Fruit fly (Drosophila melanogaster) whole organism, embryonic: ENCODE results near the gene CG12301.

ENCODE experiments used
- Atf6 ChIP-seq: fragments of 200-800 bp; sonication (Bioruptor generic); IDR thresholded peaks from 2 replicates; pipeline ENCODE4 v1.3.6; 2022; ENCODE audit warnings: missing biosample characterization, missing genetic modification characterization
- BtbVII ChIP-seq: fragments of 200-800 bp; sonication (Bioruptor generic); optimal IDR thresholded peaks from 3 replicates; lab custom pipeline; 2017; ENCODE audit warnings: missing biosample characterization, mild to moderate bottlenecking, missing genetic modification characterization
- CG10267 ChIP-seq: fragments of 200-800 bp; sonication (Bioruptor generic); optimal IDR thresholded peaks from 2 replicates; lab custom pipeline; 2018; ENCODE audit warnings: missing biosample characterization, mild to moderate bottlenecking, missing genetic modification characterization, moderate library complexity
- CG10321 ChIP-seq: fragments of 200-800 bp; sonication (Bioruptor generic); IDR thresholded peaks from 2 replicates; pipeline ENCODE4 v1.3.6; 2022; ENCODE audit warnings: missing biosample characterization, missing genetic modification characterization
- CG12104 ChIP-seq: fragments of 200-800 bp; sonication (Bioruptor generic); optimal IDR thresholded peaks from 3 replicates; lab custom pipeline; 2016; ENCODE audit warnings: missing biosample characterization, missing genetic modification characterization
- CG12769 ChIP-seq: fragments of 200-800 bp; sonication (Bioruptor generic); optimal IDR thresholded peaks from 2 replicates; lab custom pipeline; 2019; ENCODE audit warnings: missing biosample characterization, mild to moderate bottlenecking, missing genetic modification characterization, moderate library complexity
- CG14710 ChIP-seq: fragments of 200-800 bp; sonication (Bioruptor generic); optimal IDR thresholded peaks from 3 replicates; lab custom pipeline; 2019; ENCODE audit warnings: missing biosample characterization, mild to moderate bottlenecking, missing genetic modification characterization, moderate library complexity
- CG17186 ChIP-seq: fragments of 200-800 bp; sonication (Bioruptor generic); optimal IDR thresholded peaks from 3 replicates; lab custom pipeline; 2017; ENCODE audit warnings: missing biosample characterization, missing genetic modification reagents, missing genetic modification characterization
- CG2129 ChIP-seq: fragments of 200-800 bp; sonication (Bioruptor generic); IDR thresholded peaks from 2 replicates; pipeline ENCODE4 v1.3.6; 2022; ENCODE audit warnings: missing biosample characterization, missing genetic modification characterization; ENCODE audit not compliant: partially characterized antibody
- CG2678 ChIP-seq: fragments of 200-800 bp; sonication (Bioruptor generic); optimal IDR thresholded peaks from 3 replicates; lab custom pipeline; 2019; ENCODE audit warnings: missing biosample characterization, mild to moderate bottlenecking, missing genetic modification characterization, moderate library complexity
- CG3726 ChIP-seq: fragments of 200-800 bp; sonication (Bioruptor generic); IDR thresholded peaks from 3 replicates; pipeline ENCODE4, ENCODE4 v1.3.6; 2022; ENCODE audit warnings: missing biosample characterization, missing genetic modification characterization
- CG4854 ChIP-seq: fragments of 200-800 bp; sonication (Bioruptor generic); optimal IDR thresholded peaks from 2 replicates; lab custom pipeline; 2016; ENCODE audit warnings: missing biosample characterization, missing genetic modification characterization, inconsistent platforms
- CG6813 ChIP-seq: fragments of 200-800 bp; sonication (Bioruptor generic); optimal IDR thresholded peaks from 2 replicates; lab custom pipeline; 2017; ENCODE audit warnings: missing biosample characterization, missing genetic modification characterization, mild to moderate bottlenecking, moderate library complexity, missing genetic modification reagents
- CG7987 ChIP-seq: fragments of 200-800 bp; sonication (Bioruptor generic); optimal IDR thresholded peaks from 2 replicates; lab custom pipeline; 2018; ENCODE audit warnings: missing biosample characterization, mild to moderate bottlenecking, missing genetic modification characterization, moderate library complexity
- CG8388 ChIP-seq: fragments of 200-800 bp; sonication (Bioruptor generic); optimal IDR thresholded peaks from 2 replicates; lab custom pipeline; 2019; ENCODE audit warnings: missing biosample characterization, mild to moderate bottlenecking, missing genetic modification characterization, moderate library complexity
- CkIIα-i1 ChIP-seq: fragments of 200-800 bp; sonication (Bioruptor generic); IDR thresholded peaks from 2 replicates; pipeline ENCODE4 v1.3.6; 2022; ENCODE audit warnings: missing biosample characterization, missing genetic modification characterization
- Deaf1 ChIP-seq: fragments of 200-800 bp; optimal IDR thresholded peaks from 3 replicates; lab custom pipeline; 2019; ENCODE audit warnings: missing biosample characterization, mild to moderate bottlenecking, missing genetic modification characterization, moderate library complexity
- Dip3 ChIP-seq: fragments of 200-800 bp; sonication (Bioruptor generic); optimal IDR thresholded peaks from 3 replicates; lab custom pipeline; 2016; ENCODE audit warnings: missing biosample characterization, missing genetic modification characterization
- E2f2 ChIP-seq: fragments of 200-800 bp; sonication (Bioruptor generic); IDR thresholded peaks from 2 replicates; pipeline ENCODE4 v1.3.6; 2022; ENCODE audit warnings: missing biosample characterization, missing genetic modification characterization
- HHEX ChIP-seq: fragments of 200-800 bp; sonication (Bioruptor generic); optimal IDR thresholded peaks from 3 replicates; lab custom pipeline; 2017; ENCODE audit warnings: missing biosample characterization, mild to moderate bottlenecking, missing genetic modification characterization, missing genetic modification reagents
- Hey ChIP-seq: fragments of 200-800 bp; sonication (Bioruptor generic); optimal IDR thresholded peaks from 3 replicates; lab custom pipeline; 2018; ENCODE audit warnings: missing biosample characterization, mild to moderate bottlenecking, missing genetic modification characterization
- Hsf ChIP-seq: fragments of 200-800 bp; sonication (Bioruptor generic); optimal IDR thresholded peaks from 3 replicates; lab custom pipeline; 2016; ENCODE audit warnings: missing biosample characterization, missing genetic modification characterization
- Med ChIP-seq: fragments of 200-800 bp; sonication (Bioruptor generic); peaks from one replicate; lab custom pipeline; 2016; ENCODE audit warnings: missing biosample characterization, missing genetic modification characterization, mild to moderate bottlenecking, inconsistent platforms, moderate library complexity
- Mes4 ChIP-seq: fragments of 200-800 bp; sonication (Bioruptor generic); optimal IDR thresholded peaks from 2 replicates; lab custom pipeline; 2016; ENCODE audit warnings: missing biosample characterization, missing genetic modification characterization
- Myb ChIP-seq: fragments of 200-800 bp; sonication (Bioruptor generic); optimal IDR thresholded peaks from 2 replicates; lab custom pipeline; 2016; ENCODE audit warnings: missing biosample characterization, missing genetic modification characterization
- NK7.1 ChIP-seq: fragments of 200-800 bp; sonication (Bioruptor generic); optimal IDR thresholded peaks from 3 replicates; lab custom pipeline; 2016; ENCODE audit warnings: missing biosample characterization, missing genetic modification characterization
- Poxn ChIP-seq: fragments of 200-800 bp; sonication (Bioruptor generic); IDR thresholded peaks from 2 replicates; pipeline ENCODE4 v1.3.6; 2022; ENCODE audit warnings: missing biosample characterization, missing genetic modification characterization
- abd-A ChIP-seq: fragments of 200-800 bp; sonication (Bioruptor generic); optimal IDR thresholded peaks from 3 replicates; lab custom pipeline; 2019; ENCODE audit warnings: missing biosample characterization, mild to moderate bottlenecking, missing genetic modification characterization, moderate library complexity
- ase ChIP-seq: fragments of 200-800 bp; sonication (Bioruptor generic); IDR thresholded peaks from 3 replicates; pipeline ENCODE4 v1.3.6; 2022; ENCODE audit warnings: missing biosample characterization, missing genetic modification characterization
- bab2 ChIP-seq: fragments of 200-800 bp; sonication (Bioruptor generic); optimal IDR thresholded peaks from 2 replicates; lab custom pipeline; 2016; ENCODE audit warnings: missing biosample characterization, missing genetic modification characterization
- cato ChIP-seq: fragments of 200-800 bp; sonication (Bioruptor generic); optimal IDR thresholded peaks from 2 replicates; lab custom pipeline; 2016; ENCODE audit warnings: missing biosample characterization, missing genetic modification characterization, borderline replicate concordance
- caup ChIP-seq: fragments of 200-800 bp; sonication (Bioruptor generic); optimal IDR thresholded peaks from 3 replicates; lab custom pipeline; 2017; ENCODE audit warnings: missing biosample characterization, mild to moderate bottlenecking, missing genetic modification characterization, moderate library complexity; ENCODE audit not compliant: severe bottlenecking
- chinmo ChIP-seq: fragments of 200-800 bp; sonication (Bioruptor generic); IDR thresholded peaks from 4 replicates; pipeline ENCODE4 v1.3.6; 2022; ENCODE audit warnings: missing biosample characterization, missing genetic modification characterization; ENCODE audit not compliant: partially characterized antibody
- disco-r ChIP-seq: fragments of 200-800 bp; sonication (Bioruptor generic); optimal IDR thresholded peaks from 2 replicates; lab custom pipeline; 2016; ENCODE audit warnings: missing biosample characterization, missing genetic modification characterization
- ftz-f1 ChIP-seq: fragments of 200-800 bp; sonication (Bioruptor generic); optimal IDR thresholded peaks from 2 replicates; lab custom pipeline; 2016; ENCODE audit warnings: missing biosample characterization, missing genetic modification characterization
- gce ChIP-seq: fragments of 200-800 bp; sonication (Bioruptor generic); IDR thresholded peaks from 3 replicates; pipeline ENCODE4 v1.3.6; 2022; ENCODE audit warnings: missing biosample characterization, missing genetic modification characterization
- grau ChIP-seq: fragments of 200-800 bp; optimal IDR thresholded peaks from 3 replicates; lab custom pipeline; 2019; ENCODE audit warnings: missing biosample characterization, mild to moderate bottlenecking, missing genetic modification characterization, moderate library complexity
- grn ChIP-seq: fragments of 200-800 bp; sonication (Bioruptor generic); optimal IDR thresholded peaks from 3 replicates; lab custom pipeline; 2017; ENCODE audit warnings: missing biosample characterization, missing genetic modification characterization
- gro ChIP-seq: fragments of 200-800 bp; sonication (Bioruptor generic); optimal IDR thresholded peaks from 2 replicates; lab custom pipeline; 2016; ENCODE audit warnings: missing biosample characterization, missing genetic modification characterization
- knrl ChIP-seq: fragments of 200-800 bp; sonication (Bioruptor generic); IDR thresholded peaks from 3 replicates; pipeline ENCODE4 v1.3.6; 2022; ENCODE audit warnings: missing biosample characterization, missing genetic modification characterization; ENCODE audit not compliant: partially characterized antibody
- odd ChIP-seq: fragments of 200-800 bp; sonication (Bioruptor generic); optimal IDR thresholded peaks from 2 replicates; lab custom pipeline; 2017; ENCODE audit warnings: missing biosample characterization, mild to moderate bottlenecking, missing genetic modification characterization
- pan ChIP-seq, 4 experiments: fragments of >200 bp in 3 of 4; fragments of 200-800 bp in 1 of 4; sonication (Bioruptor generic) in 1 of 4; optimal IDR thresholded peaks in 3 of 4; IDR thresholded peaks in 1 of 4; 2 replicates each; pipeline versions ENCODE4 v1.3.6 to Lab custom; 2017 to 2022; ENCODE audit warnings: missing biosample characterization in 2 of 4, missing genetic modification characterization in 2 of 4, mixed read lengths in 1 of 4
- shn ChIP-seq: fragments of 200-800 bp; sonication (Bioruptor generic); optimal IDR thresholded peaks from 3 replicates; lab custom pipeline; 2016; ENCODE audit warnings: missing biosample characterization, missing genetic modification characterization
- sisA ChIP-seq: fragments of 200-800 bp; sonication (Bioruptor generic); IDR thresholded peaks from 2 replicates; pipeline ENCODE4 v1.3.6; 2022; ENCODE audit warnings: missing biosample characterization, missing genetic modification characterization
- slp2 ChIP-seq: fragments of 200-800 bp; sonication (Bioruptor generic); optimal IDR thresholded peaks from 2 replicates; lab custom pipeline; 2016; ENCODE audit warnings: missing biosample characterization, missing genetic modification characterization
- sqz ChIP-seq: fragments of 200-800 bp; sonication (Bioruptor generic); optimal IDR thresholded peaks from 3 replicates; lab custom pipeline; 2018; ENCODE audit warnings: missing biosample characterization, mild to moderate bottlenecking, missing genetic modification characterization
- ssp ChIP-seq: fragments of 200-800 bp; sonication (Bioruptor generic); IDR thresholded peaks from 2 replicates; pipeline ENCODE4 v1.3.6; 2022; ENCODE audit warnings: missing biosample characterization, missing genetic modification characterization
- sug ChIP-seq: fragments of 200-800 bp; optimal IDR thresholded peaks from 2 replicates; lab custom pipeline; 2019; ENCODE audit warnings: missing biosample characterization, mild to moderate bottlenecking, missing genetic modification characterization, moderate library complexity
- zen ChIP-seq: fragments of 200-800 bp; sonication (Bioruptor generic); optimal IDR thresholded peaks from 3 replicates; lab custom pipeline; 2018; ENCODE audit warnings: missing biosample characterization, mild to moderate bottlenecking, missing genetic modification characterization, moderate library complexity

CG12301 gene

DNA sequence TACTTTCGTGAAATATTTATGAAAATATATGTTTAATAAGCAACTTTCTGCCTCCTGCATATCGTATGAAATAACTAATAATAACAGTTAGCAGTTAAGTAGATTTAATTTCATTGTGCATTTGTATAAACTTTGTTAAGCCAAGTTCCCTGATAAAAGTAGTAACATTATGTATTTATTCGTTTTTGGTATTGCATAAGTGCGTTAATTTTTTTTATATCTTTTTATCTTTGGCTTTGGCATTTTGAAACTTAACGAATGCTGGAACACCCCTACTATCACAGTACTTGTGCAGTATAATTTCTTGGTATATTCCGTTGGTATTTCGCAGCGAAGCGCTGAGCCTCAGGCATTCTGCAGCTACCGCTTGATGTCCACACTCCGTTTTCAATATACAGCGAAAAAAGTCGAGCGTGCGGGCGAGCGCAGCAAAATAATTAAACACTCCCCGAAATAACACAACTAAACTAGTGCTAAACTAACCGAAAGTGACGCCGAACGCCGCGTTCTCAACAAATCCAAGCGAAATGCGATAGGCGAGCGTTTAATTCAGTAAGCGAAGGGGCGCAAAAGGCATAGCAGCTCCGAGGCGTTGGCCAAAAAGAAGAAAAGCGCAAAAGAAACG is 8.0 kb downstream of the CG12301 start, which contains the start of gene RhoGAP71E (continued):
- TF ChIP-seq pan (optimal IDR thresholded peaks at IDR 0.05; lab: Kevin White, UChicago) (no peak), pan (GFP tag; optimal IDR thresholded peaks at IDR 0.05 in 1 of 2, IDR thresholded peaks at IDR 0.05 in 1 of 2) (peak in 1 of 2 experiments; percentile 53), Atf6 (GFP tag; lab: Robert Waterston, UW) (peak; percentile 59), CG10321 (GFP tag; lab: Robert Waterston, UW) (0 out of 2 replicates have a peak, but pooled peaks have one; percentile 8), sug (tag; lab: Kevin White, UChicago) (peak; percentile 57), CG14710 (tag; lab: Kevin White, UChicago) (peak; percentile 40), Poxn (GFP tag; lab: Robert Waterston, UW) (no peak), E2f2 (GFP tag; lab: Robert Waterston, UW) (peak; percentile 27), CG17186 (GFP tag; lab: Kevin White, UChicago) (no peak), HHEX (peak; percentile 62), CG2678 (tag; lab: Kevin White, UChicago) (peak; percentile 73), ase (no peak), sisA (peak; percentile 33), CG10267 (tag; lab: Kevin White, UChicago) (peak; percentile 46), cato (GFP tag; lab: Kevin White, UChicago) (no peak), ftz-f1 (GFP tag; lab: Kevin White, UChicago) (no peak), Med (peak; percentile 91), gro (GFP tag; lab: Kevin White, UChicago) (peak; percentile 22), CG12769 (tag; lab: Kevin White, UChicago) (peak; percentile 21), zen (no peak), caup (GFP tag; lab: Kevin White, UChicago) (peak; percentile 70), sqz (GFP tag; lab: Kevin White, UChicago) (no peak), CG4854 (GFP tag; lab: Kevin White, UChicago) (no peak), abd-A (tag; lab: Kevin White, UChicago) (no peak), Hsf (GFP tag; lab: Kevin White, UChicago) (peak; percentile 2), gce (GFP tag; lab: Robert Waterston, UW) (no peak; the same call in 2 of the 3 replicates), Myb (GFP tag; lab: Kevin White, UChicago) (no peak), Dip3 (GFP tag; lab: Kevin White, UChicago) (no peak), chinmo (peak; percentile 64; the same call in 2 of the 4 replicates), CG8388 (GFP tag; lab: Kevin White, UChicago) (no peak), bab2 (no peak), grn (GFP tag; lab: Kevin White, UChicago) (no peak), disco-r (GFP tag; lab: Kevin White, UChicago) (no peak), CkIIα-i1 (GFP tag; lab: Robert Waterston, UW) (no peak), grau (peak; percentile 63), CG3726 (GFP tag; lab: Robert Waterston, UW) (peak; percentile 4; the same call in 1 of the 3 replicates), knrl (GFP tag; lab: Robert Waterston, UW) (no peak), BtbVII (GFP tag; lab: Kevin White, UChicago) (peak; percentile 9), CG7987 (GFP tag; lab: Kevin White, UChicago) (peak; percentile 74), odd (GFP tag; lab: Kevin White, UChicago) (peak; percentile 48), CG6813 (GFP tag; lab: Kevin White, UChicago) (peak; percentile 32), CG2129 (GFP tag; lab: Robert Waterston, UW) (no peak), CG12104 (GFP tag; lab: Kevin White, UChicago) (peak; percentile 15), slp2 (GFP tag; lab: Kevin White, UChicago) (no peak), NK7.1 (GFP tag; lab: Kevin White, UChicago) (no peak), ssp (GFP tag; lab: Robert Waterston, UW) (no peak), Mes4 (GFP tag; lab: Kevin White, UChicago) (peak; percentile 15), Deaf1 (tag; lab: Kevin White, UChicago) (peak; percentile 35), Hey (tag; lab: Kevin White, UChicago) (no peak), shn (GFP tag; lab: Kevin White, UChicago) (no peak)
